Worm (Caenorhabditis elegans) whole organism, mixed stage, embryonic: Measurements from ENCODE around the gene nhr-280.

Source experiments
- ham-2 ChIP-seq: fragments of 200-800 bp; sonication (Bioruptor generic); optimal IDR thresholded peaks from 2 replicates; lab custom pipeline; 2018; ENCODE audit warnings: mild to moderate bottlenecking, missing genetic modification characterization, missing compliant biosample characterization
- lin-32 ChIP-seq: fragments of 200-800 bp; sonication (Bioruptor generic); optimal IDR thresholded peaks from 2 replicates; lab custom pipeline; 2018; ENCODE audit warnings: mild to moderate bottlenecking, missing genetic modification characterization, missing compliant biosample characterization
- nhr-12 ChIP-seq: fragments of 150-350 bp; optimal IDR thresholded peaks from 2 replicates; lab custom pipeline; 2014; ENCODE audit warnings: missing biosample characterization, missing genetic modification characterization
- nhr-237 ChIP-seq: fragments of 150-350 bp; optimal IDR thresholded peaks from 2 replicates; lab custom pipeline; 2014; ENCODE audit warnings: missing biosample characterization, missing genetic modification characterization
- snpc-4 ChIP-seq: fragments of 150-350 bp; optimal IDR thresholded peaks from 2 replicates; lab custom pipeline; 2014; ENCODE audit warnings: missing biosample characterization, missing genetic modification characterization
- unc-62 ChIP-seq: fragments of 150-350 bp; optimal IDR thresholded peaks from 2 replicates; lab custom pipeline; 2014; ENCODE audit warnings: missing biosample characterization, missing genetic modification reagents, missing genetic modification characterization
- ztf-11 ChIP-seq: fragments of 150-350 bp; optimal IDR thresholded peaks from 2 replicates; lab custom pipeline; 2014; ENCODE audit warnings: missing biosample characterization, missing genetic modification characterization

DNA sequence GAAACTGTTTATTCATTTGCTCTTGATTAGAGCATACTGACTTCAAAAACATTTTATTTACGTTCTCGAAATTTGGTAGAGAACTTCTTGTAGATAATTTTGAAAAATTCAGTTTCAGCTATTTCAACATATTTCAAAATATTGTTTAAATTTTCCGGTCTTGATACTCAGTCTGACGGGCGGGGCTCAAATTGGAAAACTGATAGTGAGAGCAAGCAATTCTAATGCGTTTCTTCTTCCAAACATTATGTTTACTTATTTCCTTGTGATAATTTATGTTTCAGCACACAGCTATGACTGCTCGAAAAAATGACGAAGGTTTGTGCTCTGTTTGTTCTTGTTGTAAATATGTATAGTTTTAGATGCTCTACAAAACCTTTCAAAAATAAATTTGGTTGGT, 10.4 kb downstream of the nhr-280 start, which contains the start of gene pals-24:
- TF ChIP-seq unc-62: no peak
- TF ChIP-seq lin-32: no peak
- no peak for TF ChIP-seq snpc-4 (tag; lab: Kevin White, UChicago)
- no peak for TF ChIP-seq nhr-12 (tag; lab: Kevin White, UChicago)
- no peak for TF ChIP-seq ham-2
- no peak for TF ChIP-seq nhr-237 (tag; lab: Kevin White, UChicago)
- TF ChIP-seq ztf-11 (tag; lab: Kevin White, UChicago): no peak
